Worm (Caenorhabditis elegans) whole organism, mixed stage, embryonic: Measurements from ENCODE around the gene F10E7.5.

Experiments used
- M03D4.4 ChIP-seq: sonication (generic microtip); optimal IDR thresholded peaks from 2 replicates; lab custom pipeline; 2017; ENCODE audit warnings: mild to moderate bottlenecking, missing genetic modification characterization, missing compliant biosample characterization
- bed-3 ChIP-seq: fragments of 200-800 bp; sonication (Bioruptor generic); optimal IDR thresholded peaks from 3 replicates; lab custom pipeline; 2018; ENCODE audit warnings: mild to moderate bottlenecking, missing genetic modification characterization, moderate library complexity, missing compliant biosample characterization
- blmp-1 ChIP-seq: fragments of 150-350 bp; optimal IDR thresholded peaks from 2 replicates; lab custom pipeline; 2014; ENCODE audit warnings: missing biosample characterization, missing genetic modification characterization
- ceh-39 ChIP-seq: fragments of 150-350 bp; optimal IDR thresholded peaks from 2 replicates; lab custom pipeline; 2014; ENCODE audit warnings: missing biosample characterization, missing genetic modification characterization
- ceh-43 ChIP-seq: fragments of 200-800 bp; sonication (Bioruptor generic); optimal IDR thresholded peaks from 2 replicates; lab custom pipeline; 2018; ENCODE audit warnings: mild to moderate bottlenecking, missing genetic modification characterization, moderate library complexity, missing compliant biosample characterization
- ceh-83 ChIP-seq: fragments of 200-800 bp; sonication (Bioruptor generic); optimal IDR thresholded peaks from 2 replicates; lab custom pipeline; 2018; ENCODE audit warnings: mild to moderate bottlenecking, missing genetic modification characterization, missing compliant biosample characterization
- ces-1 ChIP-seq: fragments of 150-350 bp; optimal IDR thresholded peaks from 2 replicates; lab custom pipeline; 2014; ENCODE audit warnings: missing biosample characterization, missing genetic modification reagents, missing genetic modification characterization
- cnd-1 ChIP-seq: fragments of 200-800 bp; sonication (Bioruptor generic); optimal IDR thresholded peaks from 2 replicates; lab custom pipeline; 2018; ENCODE audit warnings: mild to moderate bottlenecking, missing genetic modification characterization, missing compliant biosample characterization
- drap-1 ChIP-seq: fragments of 200-800 bp; sonication (Bioruptor generic); optimal IDR thresholded peaks from 3 replicates; lab custom pipeline; 2018; ENCODE audit warnings: mild to moderate bottlenecking, missing genetic modification characterization, missing compliant biosample characterization
- elt-1 ChIP-seq: sonication (generic microtip); optimal IDR thresholded peaks from 2 replicates; lab custom pipeline; 2017; ENCODE audit warnings: missing genetic modification characterization, mild to moderate bottlenecking, missing compliant biosample characterization, antibody characterized with exemption, moderate library complexity, borderline replicate concordance; ENCODE audit not compliant: insufficient read depth
- elt-3 ChIP-seq: fragments of 150-350 bp; optimal IDR thresholded peaks from 2 replicates; lab custom pipeline; 2014; ENCODE audit warnings: missing biosample characterization, missing genetic modification characterization
- flh-1 ChIP-seq: fragments of 200-800 bp; sonication (Bioruptor generic); optimal IDR thresholded peaks from 2 replicates; lab custom pipeline; 2018; ENCODE audit warnings: mild to moderate bottlenecking, missing genetic modification characterization, moderate library complexity, missing compliant biosample characterization
- ham-2 ChIP-seq: fragments of 200-800 bp; sonication (Bioruptor generic); optimal IDR thresholded peaks from 2 replicates; lab custom pipeline; 2018; ENCODE audit warnings: mild to moderate bottlenecking, missing genetic modification characterization, missing compliant biosample characterization
- hlh-1 ChIP-seq: fragments of 150-350 bp; optimal IDR thresholded peaks from 2 replicates; lab custom pipeline; 2014; ENCODE audit warnings: missing biosample characterization, missing genetic modification reagents, missing genetic modification characterization
- lin-13 ChIP-seq: fragments of 150-350 bp; optimal IDR thresholded peaks from 2 replicates; lab custom pipeline; 2014; ENCODE audit warnings: missing biosample characterization, missing genetic modification characterization
- lin-32 ChIP-seq: fragments of 200-800 bp; sonication (Bioruptor generic); optimal IDR thresholded peaks from 2 replicates; lab custom pipeline; 2018; ENCODE audit warnings: mild to moderate bottlenecking, missing genetic modification characterization, missing compliant biosample characterization
- lsy-2 ChIP-seq: fragments of 150-350 bp; optimal IDR thresholded peaks from 2 replicates; lab custom pipeline; 2014; ENCODE audit warnings: missing biosample characterization, missing genetic modification characterization
- mab-5 ChIP-seq: fragments of 150-350 bp; optimal IDR thresholded peaks from 2 replicates; lab custom pipeline; 2014; ENCODE audit warnings: missing biosample characterization, missing genetic modification characterization
- mep-1 ChIP-seq: fragments of 150-350 bp; optimal IDR thresholded peaks from 2 replicates; lab custom pipeline; 2017; ENCODE audit warnings: missing biosample characterization, missing genetic modification reagents, missing genetic modification characterization, inconsistent platforms
- mls-2 ChIP-seq: sonication (generic microtip); optimal IDR thresholded peaks from 2 replicates; lab custom pipeline; 2016; ENCODE audit warnings: mild to moderate bottlenecking, missing genetic modification characterization, moderate library complexity, missing compliant biosample characterization
- nhr-12 ChIP-seq: fragments of 150-350 bp; optimal IDR thresholded peaks from 2 replicates; lab custom pipeline; 2014; ENCODE audit warnings: missing biosample characterization, missing genetic modification characterization
- nhr-2 ChIP-seq: fragments of 150-350 bp; optimal IDR thresholded peaks from 2 replicates; lab custom pipeline; 2014; ENCODE audit warnings: missing biosample characterization, missing genetic modification characterization
- nhr-237 ChIP-seq: fragments of 150-350 bp; optimal IDR thresholded peaks from 2 replicates; lab custom pipeline; 2014; ENCODE audit warnings: missing biosample characterization, missing genetic modification characterization
- nhr-28 ChIP-seq: fragments of 150-350 bp; optimal IDR thresholded peaks from 2 replicates; lab custom pipeline; 2014; ENCODE audit warnings: missing biosample characterization, missing genetic modification characterization
- nhr-76 ChIP-seq: sonication (generic microtip); optimal IDR thresholded peaks from 2 replicates; lab custom pipeline; 2017; ENCODE audit warnings: missing biosample characterization, missing genetic modification characterization
- pha-4 ChIP-seq: fragments of 150-350 bp; optimal IDR thresholded peaks from 2 replicates; lab custom pipeline; 2018; ENCODE audit warnings: missing biosample characterization, missing genetic modification reagents, missing genetic modification characterization
- sem-2 ChIP-seq: fragments of 200-800 bp; sonication (Bioruptor generic); optimal IDR thresholded peaks from 2 replicates; lab custom pipeline; 2018; ENCODE audit warnings: mild to moderate bottlenecking, missing genetic modification characterization, missing compliant biosample characterization
- snpc-4 ChIP-seq: fragments of 150-350 bp; optimal IDR thresholded peaks from 2 replicates; lab custom pipeline; 2014; ENCODE audit warnings: missing biosample characterization, missing genetic modification characterization
- sptf-1 ChIP-seq: sonication (generic microtip); optimal IDR thresholded peaks from 2 replicates; lab custom pipeline; 2017; ENCODE audit warnings: mild to moderate bottlenecking, missing genetic modification characterization, moderate library complexity, missing compliant biosample characterization
- tbx-8 ChIP-seq: fragments of 200-800 bp; sonication (Bioruptor generic); optimal IDR thresholded peaks from 2 replicates; lab custom pipeline; 2018; ENCODE audit warnings: mild to moderate bottlenecking, missing genetic modification characterization, moderate library complexity, missing compliant biosample characterization
- unc-120 ChIP-seq: sonication (generic microtip); optimal IDR thresholded peaks from 2 replicates; lab custom pipeline; 2017; ENCODE audit warnings: missing genetic modification characterization, missing compliant biosample characterization; ENCODE audit not compliant: poor library complexity, severe bottlenecking
- unc-39 ChIP-seq: fragments of 150-350 bp; optimal IDR thresholded peaks from 2 replicates; lab custom pipeline; 2014; ENCODE audit warnings: missing biosample characterization, missing genetic modification characterization
- unc-62 ChIP-seq: fragments of 150-350 bp; optimal IDR thresholded peaks from 2 replicates; lab custom pipeline; 2014; ENCODE audit warnings: missing biosample characterization, missing genetic modification reagents, missing genetic modification characterization
- zip-8 ChIP-seq: fragments of 150-350 bp; optimal IDR thresholded peaks from 2 replicates; lab custom pipeline; 2014; ENCODE audit warnings: missing biosample characterization, missing genetic modification characterization
- ztf-11 ChIP-seq: fragments of 150-350 bp; optimal IDR thresholded peaks from 2 replicates; lab custom pipeline; 2014; ENCODE audit warnings: missing biosample characterization, missing genetic modification characterization

Gene F10E7.5

DNA sequence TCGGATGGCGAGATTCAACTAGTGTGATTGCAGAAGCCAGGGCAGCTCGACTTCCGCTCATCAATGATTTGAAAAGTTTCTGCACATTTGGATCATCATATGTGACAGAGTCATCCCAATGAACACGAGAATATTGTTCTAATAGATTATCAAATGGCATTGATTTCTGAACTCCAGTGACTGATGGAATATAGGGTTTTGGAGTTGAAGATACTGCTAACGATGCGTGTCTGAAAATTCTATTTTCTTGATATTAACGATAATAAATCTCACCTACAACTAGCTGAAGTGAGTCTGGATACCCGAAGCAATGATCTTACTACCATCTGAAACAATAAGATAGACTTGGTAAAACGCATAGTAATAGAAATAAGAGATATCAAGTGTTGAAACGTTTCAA, 10.9 kb upstream of the F10E7.5 start, which contains the start of gene mmaa-1:
Gene mmaa-1 (minus strand): TSS at position 328 of the 400 bp plus-strand sequence.
- TF ChIP-seq zip-8 (tag; lab: Kevin White, UChicago) (no peak), unc-39 (tag; lab: Kevin White, UChicago) (no peak), nhr-237 (tag; lab: Kevin White, UChicago) (no peak), mep-1 (tag; lab: Kevin White, UChicago) (no peak), mab-5 (tag; lab: Kevin White, UChicago) (no peak), flh-1 (GFP tag; lab: Kevin White, UChicago) (no peak), pha-4 (no peak), drap-1 (GFP tag; lab: Kevin White, UChicago) (no peak), nhr-76 (tag; lab: Kevin White, UChicago) (no peak), nhr-28 (tag; lab: Kevin White, UChicago) (no peak), lin-13 (tag; lab: Kevin White, UChicago) (no peak), lsy-2 (tag; lab: Kevin White, UChicago) (no peak), hlh-1 (tag; lab: Kevin White, UChicago) (no peak), unc-62 (GFP tag; lab: Kevin White, UChicago) (no peak), tbx-8 (GFP tag; lab: Kevin White, UChicago) (no peak), sptf-1 (tag; lab: Kevin White, UChicago) (no peak), ham-2 (GFP tag; lab: Kevin White, UChicago) (no peak), unc-120 (no peak)

DNA sequence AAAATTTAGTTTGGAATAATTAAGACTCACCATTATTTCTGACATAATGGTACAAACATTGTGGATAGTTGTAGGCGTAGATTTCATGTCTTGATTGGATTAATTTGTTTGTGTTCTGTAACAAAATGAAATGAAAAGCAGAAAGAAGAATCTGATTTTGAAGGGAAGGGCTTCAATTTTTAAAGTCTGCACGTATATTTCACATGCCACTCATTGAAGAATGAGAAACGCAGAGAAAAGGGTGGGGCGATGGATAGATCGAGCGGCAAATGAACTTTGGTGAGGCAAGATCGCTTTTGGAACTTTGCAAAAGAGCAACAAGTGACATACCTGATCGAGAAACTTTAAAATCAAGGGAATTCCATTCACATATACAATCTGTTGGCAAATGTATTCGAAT, 9.5 kb upstream of the F10E7.5 start:
- TF ChIP-seq blmp-1, result no peak
- no peak for TF ChIP-seq nhr-28 (tag; lab: Kevin White, UChicago)
- TF ChIP-seq unc-39 (tag; lab: Kevin White, UChicago), result no peak
- TF ChIP-seq flh-1 (GFP tag; lab: Kevin White, UChicago), result no peak
- no peak for TF ChIP-seq pha-4
- TF ChIP-seq zip-8 (tag; lab: Kevin White, UChicago), result no peak
- no peak for TF ChIP-seq ceh-39
- no peak for TF ChIP-seq nhr-237 (tag; lab: Kevin White, UChicago)
- TF ChIP-seq ceh-43 (GFP tag; lab: Kevin White, UChicago), result no peak
- no peak for TF ChIP-seq ztf-11 (tag; lab: Kevin White, UChicago)
- TF ChIP-seq nhr-12 (tag; lab: Kevin White, UChicago), result no peak
- TF ChIP-seq mep-1 (tag; lab: Kevin White, UChicago), result no peak
- TF ChIP-seq unc-120, result no peak
- TF ChIP-seq lsy-2 (tag; lab: Kevin White, UChicago), result no peak

DNA sequence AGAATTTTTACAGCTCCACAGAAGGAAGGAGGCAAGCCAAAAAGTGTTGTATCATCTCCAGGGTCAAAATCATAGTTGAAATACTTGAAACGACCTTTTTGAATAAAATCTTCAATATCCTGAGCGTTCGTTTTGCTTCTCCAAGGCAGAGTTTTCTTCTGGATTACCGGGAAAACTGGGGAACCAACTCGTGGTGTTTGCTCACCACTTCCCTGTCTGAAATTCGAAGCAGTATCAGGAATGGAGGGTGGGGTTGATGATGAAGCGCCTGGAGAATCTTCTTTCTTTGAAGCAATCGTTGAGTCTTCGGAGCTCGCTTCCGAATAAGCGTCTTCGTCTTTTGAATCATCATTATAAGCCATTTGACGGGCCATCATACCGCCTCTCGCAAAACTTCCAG, 8.7 kb upstream of the F10E7.5 start:
- TF ChIP-seq unc-39 (tag; lab: Kevin White, UChicago) (no peak), hlh-1 (tag; lab: Kevin White, UChicago) (no peak), sem-2 (GFP tag; lab: Kevin White, UChicago) (no peak), snpc-4 (no peak), drap-1 (GFP tag; lab: Kevin White, UChicago) (no peak), sptf-1 (tag; lab: Kevin White, UChicago) (no peak), lin-32 (no peak), unc-120 (no peak), mls-2 (no peak), bed-3 (GFP tag; lab: Kevin White, UChicago) (no peak), ceh-43 (GFP tag; lab: Kevin White, UChicago) (no peak), nhr-28 (tag; lab: Kevin White, UChicago) (no peak), M03D4.4 (tag; lab: Kevin White, UChicago) (no peak), zip-8 (tag; lab: Kevin White, UChicago) (no peak), ces-1 (GFP tag; lab: Kevin White, UChicago) (no peak)

DNA sequence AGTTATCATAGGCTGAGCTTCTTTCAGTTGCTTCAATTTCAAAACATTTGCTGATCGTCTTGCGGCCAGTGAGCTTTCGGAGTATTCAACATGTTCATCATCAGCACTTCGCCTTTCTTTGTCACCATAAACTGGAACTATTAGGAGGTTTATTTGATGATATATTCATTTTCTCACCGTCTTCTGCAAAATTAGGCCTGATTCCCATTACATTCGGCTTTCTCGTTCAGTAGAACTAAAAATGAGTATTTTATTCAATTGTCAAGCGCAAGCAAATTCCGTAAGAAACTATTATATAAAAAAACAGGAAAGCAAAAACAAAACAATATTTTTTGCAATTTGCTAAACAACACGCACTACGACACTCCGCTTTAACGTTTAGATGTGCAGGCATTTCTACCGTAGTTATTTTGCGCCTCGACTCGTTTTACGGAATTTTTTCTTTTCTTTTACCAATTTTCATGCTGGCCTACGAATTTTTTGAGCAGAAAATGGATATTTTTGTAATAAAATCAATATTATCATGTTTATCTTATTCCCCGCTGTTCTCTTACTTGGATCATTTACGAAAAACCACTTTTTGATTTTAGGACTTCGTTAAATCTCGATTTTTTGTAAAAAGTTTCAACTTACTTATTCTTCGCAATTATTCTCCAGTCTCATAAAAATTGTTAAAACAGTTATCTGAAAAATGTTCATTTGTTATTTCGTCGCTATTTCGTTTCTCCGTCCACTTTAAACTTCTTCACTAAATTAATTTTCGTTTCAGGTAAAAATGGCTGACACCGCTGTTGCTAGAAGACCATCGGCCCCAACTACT, 6.8 kb upstream of the F10E7.5 start, which contains the start of the genes farl-11 and rpl-33:
Gene farl-11 (minus strand): TSS at position 242 of the 820 bp plus-strand sequence.
Gene rpl-33 (plus strand): TSS at position 770 of the 820 bp plus-strand sequence.
- TF ChIP-seq ceh-39 (peak; percentile 79), unc-62 (GFP tag; lab: Kevin White, UChicago) (peak; percentile 73), sptf-1 (tag; lab: Kevin White, UChicago) (peak; percentile 33), pha-4 (peak; percentile 81), nhr-237 (tag; lab: Kevin White, UChicago) (peak; percentile 92), snpc-4 (no peak), blmp-1 (no peak), unc-39 (tag; lab: Kevin White, UChicago) (no peak), lin-32 (no peak), lin-13 (tag; lab: Kevin White, UChicago) (peak; percentile 63), mls-2 (peak; percentile 5), nhr-28 (tag; lab: Kevin White, UChicago) (no peak), ceh-43 (GFP tag; lab: Kevin White, UChicago) (no peak), ham-2 (GFP tag; lab: Kevin White, UChicago) (no peak), drap-1 (GFP tag; lab: Kevin White, UChicago) (no peak), cnd-1 (tag; lab: Kevin White, UChicago) (no peak), ztf-11 (tag; lab: Kevin White, UChicago) (no peak), unc-120 (peak; percentile 4), zip-8 (tag; lab: Kevin White, UChicago) (no peak), elt-3 (tag; lab: Kevin White, UChicago) (no peak), nhr-2 (tag; lab: Kevin White, UChicago) (no peak), nhr-12 (tag; lab: Kevin White, UChicago) (no peak), ceh-83 (no peak), lsy-2 (tag; lab: Kevin White, UChicago) (peak; percentile 98), M03D4.4 (tag; lab: Kevin White, UChicago) (no peak), flh-1 (GFP tag; lab: Kevin White, UChicago) (no peak), elt-1 (tag; lab: Kevin White, UChicago) (no peak), mep-1 (tag; lab: Kevin White, UChicago) (peak; percentile 88), tbx-8 (GFP tag; lab: Kevin White, UChicago) (no peak), ces-1 (GFP tag; lab: Kevin White, UChicago) (peak; percentile 76), sem-2 (GFP tag; lab: Kevin White, UChicago) (no peak), hlh-1 (tag; lab: Kevin White, UChicago) (peak; percentile 61), bed-3 (GFP tag; lab: Kevin White, UChicago) (no peak), mab-5 (tag; lab: Kevin White, UChicago) (peak; percentile 41), nhr-76 (tag; lab: Kevin White, UChicago) (no peak)
